Fruit fly (Drosophila melanogaster) whole organism, embryonic: ENCODE results near the gene CG31343.

Source experiments
- B-H2 ChIP-seq: fragments of 200-800 bp; sonication (Bioruptor generic); optimal IDR thresholded peaks from 2 replicates; lab custom pipeline; 2018; ENCODE audit warnings: missing biosample characterization, mild to moderate bottlenecking, missing genetic modification characterization
- C15 ChIP-seq: fragments of 200-800 bp; sonication (Bioruptor generic); IDR thresholded peaks from 3 replicates; pipeline ENCODE4 v1.3.6; 2022; ENCODE audit warnings: missing biosample characterization, missing genetic modification characterization
- CG10267 ChIP-seq: fragments of 200-800 bp; sonication (Bioruptor generic); optimal IDR thresholded peaks from 2 replicates; lab custom pipeline; 2018; ENCODE audit warnings: missing biosample characterization, mild to moderate bottlenecking, missing genetic modification characterization, moderate library complexity
- CG10654 ChIP-seq: fragments of 200-800 bp; sonication (Bioruptor generic); optimal IDR thresholded peaks from 2 replicates; lab custom pipeline; 2016; ENCODE audit warnings: missing biosample characterization, missing genetic modification characterization
- CG11085 ChIP-seq: fragments of 200-800 bp; sonication (Bioruptor generic); IDR thresholded peaks from 2 replicates; pipeline ENCODE4 v1.3.6; 2022; ENCODE audit warnings: missing biosample characterization, missing genetic modification characterization
- CG11093 ChIP-seq: fragments of 200-800 bp; sonication (Bioruptor generic); IDR thresholded peaks from 3 replicates; pipeline ENCODE4 v1.3.6; 2022; ENCODE audit warnings: missing biosample characterization, missing genetic modification characterization
- CG13123 ChIP-seq: fragments of 200-800 bp; sonication (Bioruptor generic); optimal IDR thresholded peaks from 2 replicates; lab custom pipeline; 2016; ENCODE audit warnings: missing biosample characterization, missing genetic modification characterization
- CG1529 ChIP-seq: fragments of 200-800 bp; sonication (Bioruptor generic); optimal IDR thresholded peaks from 3 replicates; lab custom pipeline; 2018; ENCODE audit warnings: missing biosample characterization, missing genetic modification characterization
- CG17802 ChIP-seq: fragments of 200-800 bp; sonication (Bioruptor generic); optimal IDR thresholded peaks from 2 replicates; lab custom pipeline; 2018; ENCODE audit warnings: missing biosample characterization, mild to moderate bottlenecking, missing genetic modification characterization, moderate library complexity
- CG18262 ChIP-seq: fragments of 200-800 bp; optimal IDR thresholded peaks from 3 replicates; lab custom pipeline; 2019; ENCODE audit warnings: missing biosample characterization, mild to moderate bottlenecking, missing genetic modification characterization, moderate library complexity
- CG2129 ChIP-seq: fragments of 200-800 bp; sonication (Bioruptor generic); IDR thresholded peaks from 2 replicates; pipeline ENCODE4 v1.3.6; 2022; ENCODE audit warnings: missing biosample characterization, missing genetic modification characterization; ENCODE audit not compliant: partially characterized antibody
- CG2199 ChIP-seq: fragments of 200-800 bp; sonication (Bioruptor generic); IDR thresholded peaks from 3 replicates; pipeline ENCODE4 v1.3.6; 2022; ENCODE audit warnings: missing biosample characterization, missing genetic modification characterization
- CG4282 ChIP-seq: fragments of 200-800 bp; sonication (Bioruptor generic); optimal IDR thresholded peaks from 2 replicates; lab custom pipeline; 2016; ENCODE audit warnings: missing biosample characterization, missing genetic modification characterization
- CG43689 ChIP-seq: fragments of 200-800 bp; sonication (Bioruptor generic); IDR thresholded peaks from 2 replicates; pipeline ENCODE4 v1.3.6; 2022; ENCODE audit warnings: missing biosample characterization, missing genetic modification characterization
- CG5953 ChIP-seq: fragments of 200-800 bp; sonication (Bioruptor generic); IDR thresholded peaks from 2 replicates; pipeline ENCODE4 v1.3.6; 2022; ENCODE audit warnings: missing biosample characterization, missing genetic modification characterization
- CG6654 ChIP-seq: fragments of 200-800 bp; sonication (Bioruptor generic); optimal IDR thresholded peaks from 2 replicates; lab custom pipeline; 2017; ENCODE audit warnings: missing biosample characterization, mild to moderate bottlenecking, missing genetic modification characterization
- CG8359 ChIP-seq: fragments of 200-800 bp; sonication (Bioruptor generic); optimal IDR thresholded peaks from 2 replicates; lab custom pipeline; 2017; ENCODE audit warnings: missing biosample characterization, mild to moderate bottlenecking, missing genetic modification characterization, borderline replicate concordance
- CG8388 ChIP-seq: fragments of 200-800 bp; sonication (Bioruptor generic); optimal IDR thresholded peaks from 2 replicates; lab custom pipeline; 2019; ENCODE audit warnings: missing biosample characterization, mild to moderate bottlenecking, missing genetic modification characterization, moderate library complexity
- CG8478 ChIP-seq: fragments of >200 bp; optimal IDR thresholded peaks from 2 replicates; lab custom pipeline; 2018
- CG9727 ChIP-seq: fragments of 200-800 bp; sonication (Bioruptor generic); optimal IDR thresholded peaks from 3 replicates; lab custom pipeline; 2017; ENCODE audit warnings: missing biosample characterization, mild to moderate bottlenecking, missing genetic modification characterization
- CTCF ChIP-seq: fragments of 200-800 bp; sonication (Bioruptor generic); optimal IDR thresholded peaks from 2 replicates; lab custom pipeline; 2017; ENCODE audit warnings: missing biosample characterization, mild to moderate bottlenecking, missing genetic modification characterization, moderate library complexity
- Dek ChIP-seq: fragments of 200-800 bp; sonication (Bioruptor generic); optimal IDR thresholded peaks from 3 replicates; lab custom pipeline; 2019; ENCODE audit warnings: missing biosample characterization, mild to moderate bottlenecking, missing genetic modification characterization, moderate library complexity
- Dip2 ChIP-seq: fragments of 200-800 bp; sonication (Bioruptor generic); IDR thresholded peaks from 2 replicates; pipeline ENCODE4 v1.3.6; 2022; ENCODE audit warnings: missing biosample characterization, missing genetic modification characterization
- Doc3 ChIP-seq: fragments of 200-800 bp; sonication (Bioruptor generic); IDR thresholded peaks from 3 replicates; pipeline ENCODE4 v1.3.6; 2022; ENCODE audit warnings: missing biosample characterization, missing genetic modification characterization; ENCODE audit not compliant: partially characterized antibody
- E2f2 ChIP-seq: fragments of 200-800 bp; sonication (Bioruptor generic); IDR thresholded peaks from 2 replicates; pipeline ENCODE4 v1.3.6; 2022; ENCODE audit warnings: missing biosample characterization, missing genetic modification characterization
- Eip74EF ChIP-seq, 2 experiments: fragments of 200-800 bp in 1 of 2; fragments of >200 bp in 1 of 2; sonication (Bioruptor generic) in 1 of 2; optimal IDR thresholded peaks; 2 replicates each; lab custom pipeline; 2017 to 2019; ENCODE audit warnings: missing biosample characterization in 2 of 2, missing genetic modification characterization in 2 of 2, mild to moderate bottlenecking in 1 of 2, moderate library complexity in 1 of 2
- Fer3 ChIP-seq: fragments of 200-800 bp; sonication (Bioruptor generic); optimal IDR thresholded peaks from 2 replicates; lab custom pipeline; 2018; ENCODE audit warnings: missing biosample characterization, mild to moderate bottlenecking, missing genetic modification characterization, moderate library complexity
- HLH3B ChIP-seq: fragments of 200-800 bp; sonication (Bioruptor generic); IDR thresholded peaks from 2 replicates; pipeline ENCODE4 v1.3.6; 2022; ENCODE audit warnings: missing biosample characterization, missing genetic modification characterization
- Hmr ChIP-seq: fragments of 200-800 bp; sonication (Bioruptor generic); optimal IDR thresholded peaks from 3 replicates; lab custom pipeline; 2017; ENCODE audit warnings: mild to moderate bottlenecking, missing biosample characterization, missing genetic modification reagents, missing genetic modification characterization
- Lhr ChIP-seq: fragments of 200-800 bp; sonication (Bioruptor generic); optimal IDR thresholded peaks from 3 replicates; lab custom pipeline; 2017; ENCODE audit warnings: mild to moderate bottlenecking, missing biosample characterization, missing genetic modification reagents, missing genetic modification characterization
- NC2β ChIP-seq: fragments of 200-800 bp; sonication (Bioruptor generic); optimal IDR thresholded peaks from 2 replicates; lab custom pipeline; 2016; ENCODE audit warnings: missing biosample characterization, missing genetic modification characterization
- NFAT ChIP-seq: fragments of 200-800 bp; sonication (Bioruptor generic); IDR thresholded peaks from 2 replicates; pipeline ENCODE4 v1.3.6; 2022; ENCODE audit warnings: missing biosample characterization, missing genetic modification characterization
- Nf-YC ChIP-seq: fragments of 200-800 bp; optimal IDR thresholded peaks from 3 replicates; lab custom pipeline; 2019; ENCODE audit warnings: missing biosample characterization, mild to moderate bottlenecking, missing genetic modification characterization, moderate library complexity
- Rx ChIP-seq: fragments of 200-800 bp; sonication (Bioruptor generic); IDR thresholded peaks from 2 replicates; pipeline ENCODE4 v1.3.6; 2022; ENCODE audit warnings: missing biosample characterization, missing genetic modification characterization
- abd-A ChIP-seq: fragments of 200-800 bp; sonication (Bioruptor generic); optimal IDR thresholded peaks from 3 replicates; lab custom pipeline; 2019; ENCODE audit warnings: missing biosample characterization, mild to moderate bottlenecking, missing genetic modification characterization, moderate library complexity
- amos ChIP-seq: fragments of 200-800 bp; sonication (Bioruptor generic); IDR thresholded peaks from 2 replicates; pipeline ENCODE4 v1.3.6; 2022; ENCODE audit warnings: missing biosample characterization, missing genetic modification characterization; ENCODE audit not compliant: partially characterized antibody
- chn ChIP-seq: fragments of 200-800 bp; sonication (Bioruptor generic); optimal IDR thresholded peaks from 2 replicates; lab custom pipeline; 2016; ENCODE audit warnings: missing biosample characterization, missing genetic modification characterization
- corto ChIP-seq: fragments of 200-800 bp; sonication (Bioruptor generic); optimal IDR thresholded peaks from 2 replicates; lab custom pipeline; 2016; ENCODE audit warnings: missing biosample characterization, mild to moderate bottlenecking, missing genetic modification characterization, moderate library complexity
- dmrt99B ChIP-seq: fragments of 200-800 bp; sonication (Bioruptor generic); optimal IDR thresholded peaks from 2 replicates; lab custom pipeline; 2018; ENCODE audit warnings: missing biosample characterization, mild to moderate bottlenecking, missing genetic modification characterization, moderate library complexity
- ems ChIP-seq: fragments of 200-800 bp; sonication (Bioruptor generic); optimal IDR thresholded peaks from 3 replicates; lab custom pipeline; 2016; ENCODE audit warnings: missing biosample characterization, missing genetic modification characterization
- grau ChIP-seq: fragments of 200-800 bp; optimal IDR thresholded peaks from 3 replicates; lab custom pipeline; 2019; ENCODE audit warnings: missing biosample characterization, mild to moderate bottlenecking, missing genetic modification characterization, moderate library complexity
- jumu ChIP-seq: fragments of 200-800 bp; sonication (Bioruptor generic); optimal IDR thresholded peaks from 3 replicates; lab custom pipeline; 2016; ENCODE audit warnings: missing biosample characterization, missing genetic modification characterization
- kah ChIP-seq: fragments of 200-800 bp; sonication (Bioruptor generic); optimal IDR thresholded peaks from 2 replicates; lab custom pipeline; 2018; ENCODE audit warnings: missing biosample characterization, mild to moderate bottlenecking, missing genetic modification characterization
- ken ChIP-seq: fragments of 200-800 bp; sonication (Bioruptor generic); IDR thresholded peaks from 3 replicates; pipeline ENCODE4 v1.3.6; 2022; ENCODE audit warnings: missing biosample characterization, missing genetic modification characterization
- lbe ChIP-seq: fragments of 200-800 bp; sonication (Bioruptor generic); optimal IDR thresholded peaks from 2 replicates; lab custom pipeline; 2016; ENCODE audit warnings: missing biosample characterization, mild to moderate bottlenecking, missing genetic modification characterization
- odd ChIP-seq: fragments of 200-800 bp; sonication (Bioruptor generic); optimal IDR thresholded peaks from 2 replicates; lab custom pipeline; 2017; ENCODE audit warnings: missing biosample characterization, mild to moderate bottlenecking, missing genetic modification characterization
- phol ChIP-seq: fragments of 200-800 bp; sonication (Bioruptor generic); optimal IDR thresholded peaks from 3 replicates; lab custom pipeline; 2018; ENCODE audit warnings: missing biosample characterization, mild to moderate bottlenecking, missing genetic modification characterization, moderate library complexity
- schlank ChIP-seq: fragments of 200-800 bp; sonication (Bioruptor generic); optimal IDR thresholded peaks from 2 replicates; lab custom pipeline; 2018; ENCODE audit warnings: missing biosample characterization, mild to moderate bottlenecking, missing genetic modification characterization
- sima ChIP-seq: fragments of 200-800 bp; sonication (Bioruptor generic); optimal IDR thresholded peaks from 2 replicates; lab custom pipeline; 2016; ENCODE audit warnings: missing biosample characterization, missing genetic modification characterization
- sr ChIP-seq: fragments of 200-800 bp; sonication (Bioruptor generic); IDR thresholded peaks from 3 replicates; pipeline ENCODE4 v1.3.6; 2022; ENCODE audit warnings: missing biosample characterization, missing genetic modification characterization
- unc-4 ChIP-seq: fragments of 200-800 bp; sonication (Bioruptor generic); IDR thresholded peaks from 2 replicates; pipeline ENCODE4 v1.3.6; 2022; ENCODE audit warnings: missing biosample characterization, missing genetic modification characterization; ENCODE audit not compliant: partially characterized antibody
- wor ChIP-seq: fragments of 200-800 bp; sonication (Bioruptor generic); IDR thresholded peaks from 2 replicates; pipeline ENCODE4 v1.3.6; 2022; ENCODE audit warnings: missing biosample characterization, missing genetic modification characterization

The CG31343 gene

dm6 chr3R:21703346-21703745 is 41.7 kb upstream of the CG31343 start (continued):
- 0 out of 2 replicates have a peak, but pooled peaks have one; percentile 12 for TF ChIP-seq wor
- no peak for TF ChIP-seq CG9727 (GFP tag; lab: Kevin White, UChicago)
- TF ChIP-seq CG4282 (GFP tag; lab: Kevin White, UChicago) = no peak
- no peak for TF ChIP-seq CG2129 (GFP tag; lab: Robert Waterston, UW)
- no peak for TF ChIP-seq ken
- TF ChIP-seq CG13123 (GFP tag; lab: Kevin White, UChicago) = no peak
- TF ChIP-seq HLH3B (GFP tag; lab: Robert Waterston, UW) = peak; percentile 44; the same call in 1 of the 2 replicates
- TF ChIP-seq Doc3 (GFP tag; lab: Robert Waterston, UW) = no peak
- TF ChIP-seq E2f2 = no peak; the same call in 1 of the 2 replicates
- TF ChIP-seq CG10267 = no peak
- no peak for TF ChIP-seq CG11093 (GFP tag; lab: Robert Waterston, UW)
- no peak for TF ChIP-seq NC2β
- TF ChIP-seq Nf-YC (tag; lab: Kevin White, UChicago) = no peak
- TF ChIP-seq schlank (tag; lab: Kevin White, UChicago) = no peak
- TF ChIP-seq abd-A (tag; lab: Kevin White, UChicago) = no peak
- no peak for TF ChIP-seq C15 (GFP tag; lab: Robert Waterston, UW)
- no peak for TF ChIP-seq CG43689 (GFP tag; lab: Robert Waterston, UW)
- TF ChIP-seq Lhr = no peak
- TF ChIP-seq unc-4 (GFP tag; lab: Robert Waterston, UW) = no peak
- no peak for TF ChIP-seq Eip74EF (GFP tag; optimal IDR thresholded peaks at IDR 0.05; lab: Kevin White, UChicago)
- no peak for TF ChIP-seq CG8478 (lab: Kevin White, UChicago)
- no peak for TF ChIP-seq Hmr
- TF ChIP-seq CG8359 (GFP tag; lab: Kevin White, UChicago) = no peak
- TF ChIP-seq CG17802 = no peak
- TF ChIP-seq CG11085 = no peak
- peak; percentile 36 for TF ChIP-seq grau (tag; lab: Kevin White, UChicago)
- TF ChIP-seq dmrt99B (tag; lab: Kevin White, UChicago) = peak; percentile 57
- no peak for TF ChIP-seq ems (GFP tag; lab: Kevin White, UChicago)
- no peak for TF ChIP-seq Rx
- peak; percentile 41 for TF ChIP-seq phol (tag; lab: Kevin White, UChicago)
- TF ChIP-seq CG10654 (GFP tag; lab: Kevin White, UChicago) = no peak
- no peak for TF ChIP-seq CG2199 (GFP tag; lab: Robert Waterston, UW)
- no peak for TF ChIP-seq jumu (GFP tag; lab: Kevin White, UChicago)
- TF ChIP-seq Dek = no peak
- TF ChIP-seq lbe (GFP tag; lab: Kevin White, UChicago) = no peak
- TF ChIP-seq CG18262 (tag; lab: Kevin White, UChicago) = peak; percentile 32
- TF ChIP-seq CG6654 = no peak
- TF ChIP-seq kah = no peak
- TF ChIP-seq sima = no peak
- TF ChIP-seq CG1529 (GFP tag; lab: Kevin White, UChicago) = no peak
- no peak for TF ChIP-seq Fer3 (tag; lab: Kevin White, UChicago)
- no peak for TF ChIP-seq CG5953 (GFP tag; lab: Robert Waterston, UW)
- TF ChIP-seq chn (GFP tag; lab: Kevin White, UChicago) = no peak
- no peak for TF ChIP-seq sr (GFP tag; lab: Robert Waterston, UW)
- no peak for TF ChIP-seq odd (GFP tag; lab: Kevin White, UChicago)
- no peak for TF ChIP-seq NFAT (GFP tag; lab: Robert Waterston, UW)
- no peak for TF ChIP-seq amos
- peak; percentile 2 for TF ChIP-seq CG8388
- no peak for TF ChIP-seq B-H2 (GFP tag; lab: Kevin White, UChicago)
- no peak for TF ChIP-seq corto (GFP tag; lab: Kevin White, UChicago)
- no peak for TF ChIP-seq Dip2 (GFP tag; lab: Robert Waterston, UW)
- no peak for TF ChIP-seq CTCF (GFP tag; lab: Kevin White, UChicago)
